Worm (Caenorhabditis elegans) whole organism, L4/young adult: ENCODE results near the gene gln-5.

Experiments
- W03F9.2 ChIP-seq: fragments of 150-350 bp; optimal IDR thresholded peaks from 2 replicates; lab custom pipeline; 2014; ENCODE audit warnings: missing biosample characterization, missing genetic modification characterization
- dao-5 ChIP-seq: sonication (generic microtip); optimal IDR thresholded peaks from 2 replicates; lab custom pipeline; 2016; ENCODE audit warnings: missing genotype, missing genetic modification characterization, moderate library complexity, missing compliant biosample characterization
- him-1 ChIP-seq: sonication (generic microtip); optimal IDR thresholded peaks from 2 replicates; lab custom pipeline; 2016; ENCODE audit warnings: missing genotype, missing genetic modification reagents, missing genetic modification characterization, missing compliant biosample characterization

gln-5 gene

ce11 chrIV:17268069-17268468, 5.4 kb downstream of the gln-5 start:
- no peak for TF ChIP-seq him-1 (tag; lab: Kevin White, UChicago)
- no peak for TF ChIP-seq dao-5 (tag; lab: Kevin White, UChicago)
- TF ChIP-seq W03F9.2 (tag; lab: Kevin White, UChicago): no peak

ce11 chrIV:17267304-17267891, 6.1 kb downstream of the gln-5 start:
- TF ChIP-seq dao-5 (tag; lab: Kevin White, UChicago) (no peak), him-1 (tag; lab: Kevin White, UChicago) (no peak), W03F9.2 (tag; lab: Kevin White, UChicago) (no peak)

ce11 chrIV:17265716-17266115, 7.7 kb downstream of the gln-5 start:
- TF ChIP-seq W03F9.2 (tag; lab: Kevin White, UChicago) (no peak), him-1 (tag; lab: Kevin White, UChicago) (no peak), dao-5 (tag; lab: Kevin White, UChicago) (no peak)

- TF ChIP-seq him-1 (tag; lab: Kevin White, UChicago) (no peak), dao-5 (tag; lab: Kevin White, UChicago) (no peak), W03F9.2 (tag; lab: Kevin White, UChicago) (no peak)
These were observed 8.2 kb downstream of the gln-5 start, which contains the start of gene str-187 for ce11 chrIV:17265279-17265678. str-187 (plus strand) TSS chrIV:17265579.

- TF ChIP-seq dao-5 (tag; lab: Kevin White, UChicago): no peak
- TF ChIP-seq W03F9.2 (tag; lab: Kevin White, UChicago): no peak
- no peak for TF ChIP-seq him-1 (tag; lab: Kevin White, UChicago)
These were observed 8.7 kb downstream of the gln-5 start, which contains the start of gene F26D10.13 for ce11 chrIV:17264714-17265113. F26D10.13 (minus strand) TSS chrIV:17264814.

ce11 chrIV:17263714-17264113, 9.7 kb downstream of the gln-5 start:
- no peak for TF ChIP-seq W03F9.2 (tag; lab: Kevin White, UChicago)
- TF ChIP-seq dao-5 (tag; lab: Kevin White, UChicago): no peak
- TF ChIP-seq him-1 (tag; lab: Kevin White, UChicago): no peak

- TF ChIP-seq W03F9.2 (tag; lab: Kevin White, UChicago): no peak
- no peak for TF ChIP-seq dao-5 (tag; lab: Kevin White, UChicago)
These were observed 11.1 kb downstream of the gln-5 start, which contains the start of gene ZK550.6 for ce11 chrIV:17262385-17262784. ZK550.6 (minus strand) TSS chrIV:17262485.

ce11 chrIV:17259310-17259709, 14.1 kb downstream of the gln-5 start, which contains the start of gene phyh-1:
phyh-1 (minus strand) TSS chrIV:17259410.
- no peak for TF ChIP-seq W03F9.2 (tag; lab: Kevin White, UChicago)
- TF ChIP-seq him-1 (tag; lab: Kevin White, UChicago): no peak
- TF ChIP-seq dao-5 (tag; lab: Kevin White, UChicago): no peak

- TF ChIP-seq W03F9.2 (tag; lab: Kevin White, UChicago): no peak
- TF ChIP-seq him-1 (tag; lab: Kevin White, UChicago): no peak
- TF ChIP-seq dao-5 (tag; lab: Kevin White, UChicago): no peak
These were observed 14.6 kb downstream of the gln-5 start for ce11 chrIV:17258824-17259223.

- no peak for TF ChIP-seq dao-5 (tag; lab: Kevin White, UChicago)
- TF ChIP-seq him-1 (tag; lab: Kevin White, UChicago): no peak
- TF ChIP-seq W03F9.2 (tag; lab: Kevin White, UChicago): no peak
These were observed 18.5 kb downstream of the gln-5 start, which contains the start of gene gtf-2E1 for ce11 chrIV:17255001-17255400. gtf-2E1 (plus strand) TSS chrIV:17255301.

ce11 chrIV:17253435-17253834, 20.0 kb downstream of the gln-5 start:
- TF ChIP-seq him-1 (tag; lab: Kevin White, UChicago) (no peak), dao-5 (tag; lab: Kevin White, UChicago) (no peak), W03F9.2 (tag; lab: Kevin White, UChicago) (no peak)

ce11 chrIV:17249691-17250181, 23.7 kb downstream of the gln-5 start, which contains the start of gene eelo-2:
eelo-2 (plus strand) TSS chrIV:17250131.
- TF ChIP-seq W03F9.2 (tag; lab: Kevin White, UChicago): peak; percentile 98
- peak; percentile 82 for TF ChIP-seq him-1 (tag; lab: Kevin White, UChicago)
- no peak for TF ChIP-seq dao-5 (tag; lab: Kevin White, UChicago)

- no peak for TF ChIP-seq W03F9.2 (tag; lab: Kevin White, UChicago)
- no peak for TF ChIP-seq dao-5 (tag; lab: Kevin White, UChicago)
- no peak for TF ChIP-seq him-1 (tag; lab: Kevin White, UChicago)
These were observed 24.9 kb downstream of the gln-5 start for ce11 chrIV:17248538-17248937.

ce11 chrIV:17247184-17247583, 26.3 kb downstream of the gln-5 start:
- TF ChIP-seq W03F9.2 (tag; lab: Kevin White, UChicago): no peak
- TF ChIP-seq him-1 (tag; lab: Kevin White, UChicago): no peak
- no peak for TF ChIP-seq dao-5 (tag; lab: Kevin White, UChicago)
